Worm (Caenorhabditis elegans) whole organism, L2 larva: Measurements from ENCODE around the gene znf-593.

ENCODE experiments used
- C34F6.9 ChIP-seq: fragments of 150-350 bp; optimal IDR thresholded peaks from 2 replicates; lab custom pipeline; 2014; ENCODE audit warnings: missing biosample characterization, missing genetic modification characterization
- F13H6.1 ChIP-seq: sonication (generic microtip); optimal IDR thresholded peaks from 2 replicates; lab custom pipeline; 2016; ENCODE audit warnings: missing genetic modification characterization, missing compliant biosample characterization
- R02D3.7 ChIP-seq: fragments of 150-350 bp; optimal IDR thresholded peaks from 2 replicates; lab custom pipeline; 2014; ENCODE audit warnings: missing biosample characterization, missing genetic modification characterization
- Y55F3AM.14 ChIP-seq: fragments of 200-800 bp; sonication (Bioruptor generic); optimal IDR thresholded peaks from 2 replicates; lab custom pipeline; 2018; ENCODE audit warnings: mild to moderate bottlenecking, missing genetic modification characterization, missing compliant biosample characterization
- ZK546.5 ChIP-seq: sonication (generic microtip); optimal IDR thresholded peaks from 2 replicates; lab custom pipeline; 2017; ENCODE audit warnings: missing biosample characterization, missing genetic modification characterization
- alr-1 ChIP-seq: fragments of 150-350 bp; optimal IDR thresholded peaks from 2 replicates; lab custom pipeline; 2014; ENCODE audit warnings: missing biosample characterization, missing genetic modification characterization
- ama-1 ChIP-seq: fragments of 150-350 bp; optimal IDR thresholded peaks from 2 replicates; lab custom pipeline; 2018; ENCODE audit warnings: inconsistent platforms
- ceh-16 ChIP-seq: fragments of 150-350 bp; optimal IDR thresholded peaks from 2 replicates; lab custom pipeline; 2014; ENCODE audit warnings: missing biosample characterization, missing genetic modification characterization
- crh-2 ChIP-seq: sonication (generic microtip); optimal IDR thresholded peaks from 2 replicates; lab custom pipeline; 2017; ENCODE audit warnings: missing biosample characterization, missing genetic modification characterization
- dmd-4 ChIP-seq: sonication (generic microtip); optimal IDR thresholded peaks from 2 replicates; lab custom pipeline; 2017; ENCODE audit warnings: missing biosample characterization, missing genetic modification characterization
- elt-1 ChIP-seq: fragments of 150-350 bp; optimal IDR thresholded peaks from 2 replicates; lab custom pipeline; 2014; ENCODE audit warnings: missing biosample characterization, missing genetic modification characterization
- elt-3 ChIP-seq: sonication (generic microtip); optimal IDR thresholded peaks from 2 replicates; lab custom pipeline; 2017; ENCODE audit warnings: missing biosample characterization, missing genetic modification characterization
- fos-1 ChIP-seq: fragments of 150-350 bp; optimal IDR thresholded peaks from 2 replicates; lab custom pipeline; 2014; ENCODE audit warnings: missing biosample characterization, missing genetic modification characterization
- gmeb-1 ChIP-seq: fragments of 150-350 bp; optimal IDR thresholded peaks from 2 replicates; lab custom pipeline; 2014; ENCODE audit warnings: missing biosample characterization, missing genetic modification characterization
- lin-11 ChIP-seq: fragments of 150-350 bp; sonication (generic microtip); optimal IDR thresholded peaks from 2 replicates; lab custom pipeline; 2014; ENCODE audit warnings: missing biosample characterization, missing genetic modification characterization, inconsistent platforms, mixed read lengths
- lin-13 ChIP-seq: fragments of 150-350 bp; optimal IDR thresholded peaks from 2 replicates; lab custom pipeline; 2014; ENCODE audit warnings: missing biosample characterization, missing genetic modification reagents, missing genetic modification characterization
- lin-39 ChIP-seq: fragments of 150-350 bp; optimal IDR thresholded peaks from 2 replicates; lab custom pipeline; 2014; ENCODE audit warnings: missing biosample characterization, missing genetic modification reagents, missing genetic modification characterization
- lsy-2 ChIP-seq, 2 experiments: fragments of 150-350 bp in 1 of 2; sonication (generic microtip) in 1 of 2; optimal IDR thresholded peaks; 2 replicates each; lab custom pipeline; 2014 to 2017; ENCODE audit warnings: missing biosample characterization in 2 of 2, missing genetic modification characterization in 2 of 2
- mab-5 ChIP-seq: fragments of 150-350 bp; optimal IDR thresholded peaks from 2 replicates; lab custom pipeline; 2014; ENCODE audit warnings: missing biosample characterization, missing genetic modification characterization
- mbf-1 ChIP-seq: sonication (generic microtip); optimal IDR thresholded peaks from 2 replicates; lab custom pipeline; 2017; ENCODE audit warnings: missing biosample characterization, missing genetic modification characterization
- mdl-1 ChIP-seq, 2 experiments: fragments of 150-350 bp in 1 of 2; sonication (generic microtip) in 1 of 2; optimal IDR thresholded peaks; 2 replicates each; lab custom pipeline; 2017; ENCODE audit warnings: missing biosample characterization in 2 of 2, missing genetic modification characterization in 2 of 2
- nhr-10 ChIP-seq: sonication (generic microtip); optimal IDR thresholded peaks from 2 replicates; lab custom pipeline; 2017; ENCODE audit warnings: missing biosample characterization, missing genetic modification characterization
- nhr-11 ChIP-seq: fragments of 150-350 bp; optimal IDR thresholded peaks from 2 replicates; lab custom pipeline; 2014; ENCODE audit warnings: missing biosample characterization, missing genetic modification characterization
- nhr-12 ChIP-seq: fragments of 150-350 bp; optimal IDR thresholded peaks from 2 replicates; lab custom pipeline; 2014; ENCODE audit warnings: missing biosample characterization, missing genetic modification characterization
- nhr-21 ChIP-seq: fragments of 150-350 bp; optimal IDR thresholded peaks from 2 replicates; lab custom pipeline; 2014; ENCODE audit warnings: missing biosample characterization, missing genetic modification characterization
- nhr-23 ChIP-seq: fragments of 150-350 bp; optimal IDR thresholded peaks from 2 replicates; lab custom pipeline; 2014; ENCODE audit warnings: missing biosample characterization, missing genetic modification reagents, missing genetic modification characterization
- nhr-25 ChIP-seq: fragments of 150-350 bp; sonication (generic microtip); optimal IDR thresholded peaks from 3 replicates; lab custom pipeline; 2014; ENCODE audit warnings: missing biosample characterization, missing genetic modification characterization
- nhr-6 ChIP-seq: fragments of 150-350 bp; optimal IDR thresholded peaks from 2 replicates; lab custom pipeline; 2014; ENCODE audit warnings: missing biosample characterization, missing genetic modification characterization
- nhr-77 ChIP-seq: fragments of 150-350 bp; optimal IDR thresholded peaks from 2 replicates; lab custom pipeline; 2014; ENCODE audit warnings: missing biosample characterization, missing genetic modification characterization
- sem-4 ChIP-seq: fragments of 150-350 bp; optimal IDR thresholded peaks from 2 replicates; lab custom pipeline; 2014; ENCODE audit warnings: missing biosample characterization, missing genetic modification reagents, missing genetic modification characterization
- skn-1 ChIP-seq: sonication (generic microtip); optimal IDR thresholded peaks from 2 replicates; lab custom pipeline; 2017; ENCODE audit warnings: missing biosample characterization, missing genetic modification characterization
- sma-3 ChIP-seq: sonication (generic microtip); optimal IDR thresholded peaks from 2 replicates; lab custom pipeline; 2016; ENCODE audit warnings: missing genetic modification reagents, missing genetic modification characterization, missing compliant biosample characterization
- snpc-4 ChIP-seq: fragments of 150-350 bp; optimal IDR thresholded peaks from 2 replicates; lab custom pipeline; 2014; ENCODE audit warnings: missing biosample characterization, missing genetic modification characterization
- unc-55 ChIP-seq: fragments of 150-350 bp; sonication (generic microtip); optimal IDR thresholded peaks from 3 replicates; lab custom pipeline; 2014; ENCODE audit warnings: missing biosample characterization, missing genetic modification reagents, missing genetic modification characterization
- unc-62 ChIP-seq: fragments of 150-350 bp; optimal IDR thresholded peaks from 2 replicates; lab custom pipeline; 2014; ENCODE audit warnings: missing biosample characterization, missing genetic modification reagents, missing genetic modification characterization
- zag-1 ChIP-seq: fragments of 150-350 bp; optimal IDR thresholded peaks from 2 replicates; lab custom pipeline; 2014; ENCODE audit warnings: missing biosample characterization, missing genetic modification characterization
- ztf-11 ChIP-seq: sonication (generic microtip); optimal IDR thresholded peaks from 2 replicates; lab custom pipeline; 2017; ENCODE audit warnings: missing biosample characterization, missing genetic modification characterization

znf-593 gene

ce11 chrIII:11916260-11916659 is 2.3 kb downstream of the znf-593 start:
- no peak for TF ChIP-seq snpc-4 (tag; lab: Kevin White, UChicago)
- TF ChIP-seq fos-1 (tag; lab: Kevin White, UChicago): no peak
- no peak for TF ChIP-seq lin-13 (GFP tag; lab: Kevin White, UChicago)
- TF ChIP-seq elt-3 (tag; lab: Kevin White, UChicago): no peak
- no peak for TF ChIP-seq sem-4 (tag; lab: Kevin White, UChicago)
- TF ChIP-seq gmeb-1 (tag; lab: Kevin White, UChicago): no peak
- TF ChIP-seq, all 48 proteins: peak for 0

ce11 chrIII:11915666-11916065 is 2.9 kb downstream of the znf-593 start, which contains the start of the genes ndab-1 and npp-16:
ndab-1 (minus strand) TSS chrIII:11915712.
npp-16 (plus strand) TSS chrIII:11915928.
- peak; percentile 49 for TF ChIP-seq gmeb-1 (tag; lab: Kevin White, UChicago)
- TF ChIP-seq nhr-11 (tag; lab: Kevin White, UChicago): no peak
- TF ChIP-seq sma-3 (GFP tag; lab: Kevin White, UChicago): no peak
- TF ChIP-seq unc-55: peak; percentile 56
- peak; percentile 27 for TF ChIP-seq lin-13 (GFP tag; lab: Kevin White, UChicago)
- TF ChIP-seq C34F6.9 (tag; lab: Kevin White, UChicago): peak; percentile 7
- TF ChIP-seq lsy-2 (tag; optimal IDR thresholded peaks at IDR 0.05; lab: Kevin White, UChicago): peak; percentile 41 to 55
- TF ChIP-seq fos-1 (tag; lab: Kevin White, UChicago): peak; percentile 12
- TF ChIP-seq elt-1 (tag; lab: Kevin White, UChicago): no peak
- no peak for TF ChIP-seq elt-3 (tag; lab: Kevin White, UChicago)
- TF ChIP-seq R02D3.7 (tag; lab: Kevin White, UChicago): no peak
- TF ChIP-seq F13H6.1 (tag; lab: Kevin White, UChicago): peak; percentile 11
- TF ChIP-seq skn-1 (tag; lab: Kevin White, UChicago): no peak
- no peak for TF ChIP-seq ztf-11 (tag; lab: Kevin White, UChicago)
- TF ChIP-seq lin-39: no peak
- TF ChIP-seq nhr-6 (tag; lab: Kevin White, UChicago): no peak
- TF ChIP-seq nhr-10 (tag; lab: Kevin White, UChicago): no peak
- TF ChIP-seq mab-5 (tag; lab: Kevin White, UChicago): no peak
- TF ChIP-seq mdl-1 (tag; optimal IDR thresholded peaks at IDR 0.05; lab: Kevin White, UChicago): no peak
- TF ChIP-seq lin-11 (tag; lab: Kevin White, UChicago): no peak
- no peak for TF ChIP-seq snpc-4 (tag; lab: Kevin White, UChicago)
- no peak for TF ChIP-seq nhr-12 (tag; lab: Kevin White, UChicago)
- no peak for TF ChIP-seq zag-1 (tag; lab: Kevin White, UChicago)
- TF ChIP-seq nhr-77 (tag; lab: Kevin White, UChicago): no peak
- no peak for TF ChIP-seq nhr-25 (tag; lab: Kevin White, UChicago)
- no peak for TF ChIP-seq alr-1 (tag; lab: Kevin White, UChicago)
- no peak for TF ChIP-seq Y55F3AM.14 (GFP tag; lab: Kevin White, UChicago)
- no peak for TF ChIP-seq sem-4 (tag; lab: Kevin White, UChicago)
- no peak for TF ChIP-seq nhr-21 (tag; lab: Kevin White, UChicago)
- TF ChIP-seq ZK546.5 (tag; lab: Kevin White, UChicago): no peak

DNA sequence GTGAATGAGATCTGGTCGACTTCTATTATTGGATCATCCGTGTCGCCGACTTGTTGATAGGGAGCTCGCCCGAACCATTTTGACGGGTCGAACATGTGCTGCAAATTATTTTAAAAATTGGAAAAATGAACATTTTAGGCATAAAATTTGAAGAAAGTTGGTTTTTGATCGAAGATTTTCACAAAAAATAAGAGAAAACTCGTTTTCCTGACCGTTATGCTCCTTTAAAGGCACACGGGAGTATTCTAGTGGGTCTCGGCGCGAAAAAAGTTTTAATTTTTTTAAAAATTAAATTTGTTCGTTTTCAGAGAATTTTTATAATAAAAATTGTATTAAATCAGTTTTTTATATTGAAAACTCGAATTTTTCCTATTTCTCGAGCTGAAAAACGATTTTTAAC is 4.3 kb downstream of the znf-593 start, which contains the start of gene Y56A3A.16:
Gene Y56A3A.16, minus strand, starts transcription at position 101 of the 400 bp plus-strand sequence.
- TF ChIP-seq unc-62 (GFP tag; lab: Kevin White, UChicago) (no peak), sma-3 (GFP tag; lab: Kevin White, UChicago) (no peak), zag-1 (tag; lab: Kevin White, UChicago) (no peak), dmd-4 (no peak), nhr-23 (tag; lab: Kevin White, UChicago) (no peak), mbf-1 (tag; lab: Kevin White, UChicago) (no peak), sem-4 (tag; lab: Kevin White, UChicago) (no peak), alr-1 (tag; lab: Kevin White, UChicago) (no peak), nhr-6 (tag; lab: Kevin White, UChicago) (no peak), F13H6.1 (tag; lab: Kevin White, UChicago) (no peak), elt-3 (tag; lab: Kevin White, UChicago) (no peak), gmeb-1 (tag; lab: Kevin White, UChicago) (no peak), lin-11 (tag; lab: Kevin White, UChicago) (no peak), fos-1 (tag; lab: Kevin White, UChicago) (no peak), nhr-10 (tag; lab: Kevin White, UChicago) (no peak), lin-13 (GFP tag; lab: Kevin White, UChicago) (no peak), crh-2 (tag; lab: Kevin White, UChicago) (no peak), ceh-16 (tag; lab: Kevin White, UChicago) (no peak), mdl-1 (tag; optimal IDR thresholded peaks at IDR 0.05; lab: Kevin White, UChicago) (no peak), ama-1 (lab: Kevin White, UChicago) (no peak)
